Fruit fly (Drosophila melanogaster) ovary, adult (tissue): ENCODE measurements around the gene Hsp68.
A peak's percentile ranks its signal among the peaks of the same experiment; 100 is the strongest.

Source experiments
- CG17801 ChIP-seq: fragments of 200-800 bp; optimal IDR thresholded peaks from 2 replicates; lab custom pipeline; 2019; ENCODE audit warnings: missing biosample characterization, mild to moderate bottlenecking, missing genetic modification characterization, moderate library complexity; ENCODE audit not compliant: partially characterized antibody

The Hsp68 gene

dm6 chr3R:24037538-24038265 lies 19.4 kb downstream of the Hsp68 start, which contains the start of gene spas:
Gene spas (plus strand): TSS chr3R:24038215.
- no peak for TF ChIP-seq CG17801 (GFP tag; lab: Kevin White, UChicago)

- TF ChIP-seq CG17801 (GFP tag; lab: Kevin White, UChicago): no peak
Observed at dm6 chr3R:24031825-24032523, 25.1 kb downstream of the Hsp68 start, which contains the start of the genes KrT95D and Mettl3. Gene KrT95D (minus strand): TSS chr3R:24031827. Gene Mettl3 (plus strand): TSS chr3R:24032157.

- peak; percentile 31 for TF ChIP-seq CG17801 (GFP tag; lab: Kevin White, UChicago)
Observed at dm6 chr3R:24031019-24031824, 25.9 kb downstream of the Hsp68 start.

- TF ChIP-seq CG17801 (GFP tag; lab: Kevin White, UChicago): no peak
Observed at dm6 chr3R:24027222-24027621, 29.9 kb downstream of the Hsp68 start.

- TF ChIP-seq CG17801 (GFP tag; lab: Kevin White, UChicago): no peak
Observed at dm6 chr3R:24026503-24026902, 30.6 kb downstream of the Hsp68 start.

dm6 chr3R:24025715-24026467 lies 31.2 kb downstream of the Hsp68 start:
- no peak for TF ChIP-seq CG17801 (GFP tag; lab: Kevin White, UChicago)

dm6 chr3R:24024688-24025087 lies 32.4 kb downstream of the Hsp68 start:
- no peak for TF ChIP-seq CG17801 (GFP tag; lab: Kevin White, UChicago)

dm6 chr3R:24024123-24024522 lies 33.0 kb downstream of the Hsp68 start:
- no peak for TF ChIP-seq CG17801 (GFP tag; lab: Kevin White, UChicago)

dm6 chr3R:24021895-24022294 lies 35.2 kb downstream of the Hsp68 start:
- no peak for TF ChIP-seq CG17801 (GFP tag; lab: Kevin White, UChicago)

dm6 chr3R:24017648-24018047 lies 39.5 kb downstream of the Hsp68 start:
- no peak for TF ChIP-seq CG17801 (GFP tag; lab: Kevin White, UChicago)

- TF ChIP-seq CG17801 (GFP tag; lab: Kevin White, UChicago): no peak
Observed at dm6 chr3R:24015939-24016913, 40.9 kb downstream of the Hsp68 start.

- TF ChIP-seq CG17801 (GFP tag; lab: Kevin White, UChicago): no peak
Observed at dm6 chr3R:24015449-24015848, 41.7 kb downstream of the Hsp68 start.

dm6 chr3R:24014600-24014999 lies 42.5 kb downstream of the Hsp68 start:
- no peak for TF ChIP-seq CG17801 (GFP tag; lab: Kevin White, UChicago)
